Comparison of ENCODE assay signal across 2 worm cellular contexts in genomic region chrV:20813646-20814045, ce11.
A peak's percentile ranks its signal among the peaks of the same experiment; 100 is the strongest.
TF ChIP-seq lines count a peak whose summit lies in the region.

No protein-coding gene starts in this region.

TF ChIP-seq in whole organism, L1 larva, 84 proteins besides CTCF, POLR2A, EP300 and RAD21:
- TF ChIP-seq lin-14 (GFP tag; optimal IDR thresholded peaks at IDR 0.05; lab: Kevin White, UChicago) (peak; percentile 56), lin-35 (GFP tag; optimal IDR thresholded peaks at IDR 0.05; lab: Kevin White, UChicago) (no peak), efl-1 (optimal IDR thresholded peaks at IDR 0.05; lab: Kevin White, UChicago) (no peak), efl-1 (GFP tag; optimal IDR thresholded peaks at IDR 0.05 in 1 of 2; lab: Kevin White, UChicago) (peak in 1 of 2 experiments; percentile 7)

TF ChIP-seq in whole organism, late embryonic, 69 proteins besides CTCF, POLR2A, EP300 and RAD21:
- TF ChIP-seq unc-42 (tag; optimal IDR thresholded peaks at IDR 0.05; lab: Kevin White, UChicago) (peak; percentile 18), mec-3 (tag; optimal IDR thresholded peaks at IDR 0.05; lab: Kevin White, UChicago; ENCODE audit: borderline replicate concordance) (no peak), ceh-30 (tag; optimal IDR thresholded peaks at IDR 0.05; lab: Kevin White, UChicago) (no peak)
TF ChIP-seq in whole organism, late embryonic: peak in this region for 1.
